1 fruit fly cellular context compared by ENCODE assay signal in the genomic region with DNA sequence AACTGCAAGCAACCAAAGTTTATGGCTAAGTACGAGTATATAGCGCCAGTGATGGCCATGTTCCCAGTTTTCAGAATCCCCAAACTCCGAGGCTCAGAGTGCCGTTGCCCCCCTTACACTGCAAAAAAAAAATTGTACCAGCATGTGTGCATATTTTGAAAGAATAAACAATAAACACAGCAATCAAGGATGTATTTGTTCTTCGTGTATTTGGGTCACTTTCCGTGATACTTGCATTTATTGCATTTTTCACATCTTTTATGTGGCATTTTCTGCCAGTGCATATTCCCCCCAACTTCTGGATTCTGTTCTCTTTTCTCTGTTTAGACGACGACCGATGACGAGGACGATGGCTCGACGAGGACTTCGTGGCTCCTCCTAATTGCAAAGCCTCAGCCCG.
TF ChIP-seq lines count a peak whose summit lies in the region.

No protein-coding gene starts in this region.

TF ChIP-seq in whole organism, embryonic, 481 proteins besides CTCF, POLR2A, EP300 and RAD21 (continued from another document):
- TF ChIP-seq CG1603 (tag; optimal IDR thresholded peaks at IDR 0.05; lab: Kevin White, UChicago) (peak; percentile 44), Hmx (GFP tag; optimal IDR thresholded peaks at IDR 0.05; lab: Kevin White, UChicago) (no peak), dysf (GFP tag; IDR thresholded peaks at IDR 0.05; lab: Robert Waterston, UW) (0 out of 3 replicates have a peak, but pooled peaks have one; percentile 18), gsb (GFP tag; IDR thresholded peaks at IDR 0.05; lab: Robert Waterston, UW) (no peak), Oli (tag; optimal IDR thresholded peaks at IDR 0.05; lab: Kevin White, UChicago) (peak; percentile 9), CG1647 (GFP tag; optimal IDR thresholded peaks at IDR 0.05; lab: Kevin White, UChicago) (no peak), CG10147 (GFP tag; optimal IDR thresholded peaks at IDR 0.05; lab: Kevin White, UChicago) (no peak), CG4282 (GFP tag; optimal IDR thresholded peaks at IDR 0.05; lab: Kevin White, UChicago) (no peak), Med (GFP tag; lab: Kevin White, UChicago) (peak; percentile 77), Chrac-16 (GFP tag; optimal IDR thresholded peaks at IDR 0.05; lab: Kevin White, UChicago) (no peak), sens (GFP tag; lab: Kevin White, UChicago) (peak; percentile 86), CG11696 (GFP tag; IDR thresholded peaks at IDR 0.05; lab: Robert Waterston, UW) (no peak), lola (GFP tag; optimal IDR thresholded peaks at IDR 0.05; lab: Kevin White, UChicago) (no peak), stc (GFP tag; IDR thresholded peaks at IDR 0.05; lab: Robert Waterston, UW) (no peak), CG4328 (GFP tag; optimal IDR thresholded peaks at IDR 0.05; lab: Kevin White, UChicago) (no peak), CG11456 (GFP tag; IDR thresholded peaks at IDR 0.05; lab: Robert Waterston, UW) (no peak), GATAe (GFP tag; conservative IDR thresholded peaks at IDR 0.05; lab: Robert Waterston, UW) (no peak), CG10366 (GFP tag; IDR thresholded peaks at IDR 0.05; lab: Robert Waterston, UW) (no peak), gem (tag; optimal IDR thresholded peaks at IDR 0.05; lab: Kevin White, UChicago) (peak; percentile 38), CG2120 (GFP tag; optimal IDR thresholded peaks at IDR 0.05; lab: Kevin White, UChicago) (peak; percentile 34), Camta (GFP tag; optimal IDR thresholded peaks at IDR 0.05; lab: Kevin White, UChicago) (no peak), mld (GFP tag; IDR thresholded peaks at IDR 0.05; lab: Robert Waterston, UW; ENCODE audit: partially characterized antibody) (no peak), aop (GFP tag; IDR thresholded peaks at IDR 0.05; lab: Robert Waterston, UW) (no peak), slbo (GFP tag; IDR thresholded peaks at IDR 0.05; lab: Robert Waterston, UW) (peak; percentile 30; the same call in 1 of the 2 replicates), CG8290 (GFP tag; optimal IDR thresholded peaks at IDR 0.05; lab: Kevin White, UChicago) (no peak), CG8290 (tag; optimal IDR thresholded peaks at IDR 0.05; lab: Kevin White, UChicago) (peak in 1 of 2 experiments; percentile 39), Fer1 (GFP tag; optimal IDR thresholded peaks at IDR 0.05; lab: Kevin White, UChicago) (peak; percentile 4), Oaz (GFP tag; IDR thresholded peaks at IDR 0.05; lab: Robert Waterston, UW) (no peak), CG14014 (GFP tag; IDR thresholded peaks at IDR 0.05; lab: Robert Waterston, UW) (peak; percentile 58; the same call in 1 of the 2 replicates), CG10431 (GFP tag; optimal IDR thresholded peaks at IDR 0.05; lab: Kevin White, UChicago) (no peak), Hr51 (GFP tag; optimal IDR thresholded peaks at IDR 0.05; lab: Kevin White, UChicago) (peak in 1 of 2 experiments; percentile 10), CG43689 (GFP tag; IDR thresholded peaks at IDR 0.05; lab: Robert Waterston, UW) (no peak), sug (tag; optimal IDR thresholded peaks at IDR 0.05; lab: Kevin White, UChicago) (no peak), sisA (GFP tag; IDR thresholded peaks at IDR 0.05; lab: Robert Waterston, UW) (0 out of 2 replicates have a peak, but pooled peaks have one; percentile 9), ranshi (GFP tag; IDR thresholded peaks at IDR 0.05; lab: Robert Waterston, UW) (no peak), Pdp1 (GFP tag; optimal IDR thresholded peaks at IDR 0.05; lab: Kevin White, UChicago) (no peak), ems (GFP tag; optimal IDR thresholded peaks at IDR 0.05; lab: Kevin White, UChicago) (no peak), CHES-1-like (GFP tag; optimal IDR thresholded peaks at IDR 0.05; lab: Kevin White, UChicago) (no peak), CG10565 (GFP tag; optimal IDR thresholded peaks at IDR 0.05; lab: Kevin White, UChicago) (no peak), Hmr (GFP tag; optimal IDR thresholded peaks at IDR 0.05; lab: Kevin White, UChicago) (peak; percentile 36), knrl (GFP tag; IDR thresholded peaks at IDR 0.05; lab: Robert Waterston, UW; ENCODE audit: partially characterized antibody) (no peak), Atf-2 (GFP tag; optimal IDR thresholded peaks at IDR 0.05; lab: Kevin White, UChicago) (no peak), lov (optimal IDR thresholded peaks at IDR 0.05; lab: Kevin White, UChicago) (no peak), lov (GFP tag; IDR thresholded peaks at IDR 0.05; lab: Robert Waterston, UW) (no peak), esg (GFP tag; conservative IDR thresholded peaks at IDR 0.05; lab: Robert Waterston, UW) (no peak), Ets65A (GFP tag; lab: Kevin White, UChicago) (peak; percentile 47), bbx (GFP tag; IDR thresholded peaks at IDR 0.05; lab: Robert Waterston, UW; ENCODE audit: partially characterized antibody) (no peak), CG10543 (GFP tag; optimal IDR thresholded peaks at IDR 0.05; lab: Kevin White, UChicago) (no peak), CG8089 (GFP tag; optimal IDR thresholded peaks at IDR 0.05; lab: Kevin White, UChicago) (no peak), lab (GFP tag; optimal IDR thresholded peaks at IDR 0.05; lab: Kevin White, UChicago) (peak; percentile 38), jumu (GFP tag; optimal IDR thresholded peaks at IDR 0.05; lab: Kevin White, UChicago) (no peak), yki (optimal IDR thresholded peaks at IDR 0.05; lab: Kevin White, UChicago) (no peak), YL-1 (GFP tag; optimal IDR thresholded peaks at IDR 0.05; lab: Kevin White, UChicago) (no peak), Adf1 (GFP tag; IDR thresholded peaks at IDR 0.05; lab: Robert Waterston, UW) (no peak), CG12769 (tag; optimal IDR thresholded peaks at IDR 0.05; lab: Kevin White, UChicago) (peak; percentile 32), Rx (GFP tag; IDR thresholded peaks at IDR 0.05; lab: Robert Waterston, UW) (0 out of 2 replicates have a peak, but pooled peaks have one; percentile 18), zfh1 (GFP tag; IDR thresholded peaks at IDR 0.05; lab: Robert Waterston, UW) (0 out of 3 replicates have a peak, but pooled peaks have one; percentile 45), CG10959 (GFP tag; IDR thresholded peaks at IDR 0.05; lab: Robert Waterston, UW) (no peak), CG6254 (GFP tag; optimal IDR thresholded peaks at IDR 0.05; lab: Kevin White, UChicago) (no peak), CG9727 (GFP tag; optimal IDR thresholded peaks at IDR 0.05; lab: Kevin White, UChicago) (peak; percentile 22), row (GFP tag; IDR thresholded peaks at IDR 0.05; lab: Robert Waterston, UW) (peak; percentile 52), pan (optimal IDR thresholded peaks at IDR 0.05; lab: Kevin White, UChicago) (no peak), pan (GFP tag; optimal IDR thresholded peaks at IDR 0.05 in 1 of 2, IDR thresholded peaks at IDR 0.05 in 1 of 2) (peak in 1 of 2 experiments; percentile 22), CG2678 (tag; optimal IDR thresholded peaks at IDR 0.05; lab: Kevin White, UChicago) (peak; percentile 50), HmgZ (tag; optimal IDR thresholded peaks at IDR 0.05; lab: Kevin White, UChicago) (no peak), vnd (GFP tag; IDR thresholded peaks at IDR 0.05; lab: Robert Waterston, UW; ENCODE audit: partially characterized antibody) (no peak), seq (GFP tag; IDR thresholded peaks at IDR 0.05; lab: Robert Waterston, UW) (no peak), cg (GFP tag; optimal IDR thresholded peaks at IDR 0.05; lab: Kevin White, UChicago) (no peak), phol (tag; optimal IDR thresholded peaks at IDR 0.05; lab: Kevin White, UChicago) (peak; percentile 18), her (GFP tag; optimal IDR thresholded peaks at IDR 0.05; lab: Kevin White, UChicago) (no peak), CG12071 (GFP tag; optimal IDR thresholded peaks at IDR 0.05; lab: Kevin White, UChicago) (peak; percentile 2), CG17328 (GFP tag; IDR thresholded peaks at IDR 0.05; lab: Robert Waterston, UW) (0 out of 2 replicates have a peak, but pooled peaks have one; percentile 23), CG33213 (GFP tag; optimal IDR thresholded peaks at IDR 0.05; lab: Kevin White, UChicago) (no peak)
